Worm (Caenorhabditis elegans): ENCODE results near the gene Y70G10A.3.
A peak's percentile ranks its signal among the peaks of the same experiment; 100 is the strongest.

The Y70G10A.3 gene

ce11 chrIII:10244013-10244412 lies 5.1 kb downstream of the Y70G10A.3 start:
- TF ChIP-seq dsc-1 (tag; optimal IDR thresholded peaks at IDR 0.05) = no peak
- peak; percentile 56 for TF ChIP-seq nhr-85 (tag)
- no peak for TF ChIP-seq nhr-90 (tag; optimal IDR thresholded peaks at IDR 0.05; ENCODE audit: poor library complexity)
- TF ChIP-seq unc-86 (tag; optimal IDR thresholded peaks at IDR 0.05) = no peak

DNA sequence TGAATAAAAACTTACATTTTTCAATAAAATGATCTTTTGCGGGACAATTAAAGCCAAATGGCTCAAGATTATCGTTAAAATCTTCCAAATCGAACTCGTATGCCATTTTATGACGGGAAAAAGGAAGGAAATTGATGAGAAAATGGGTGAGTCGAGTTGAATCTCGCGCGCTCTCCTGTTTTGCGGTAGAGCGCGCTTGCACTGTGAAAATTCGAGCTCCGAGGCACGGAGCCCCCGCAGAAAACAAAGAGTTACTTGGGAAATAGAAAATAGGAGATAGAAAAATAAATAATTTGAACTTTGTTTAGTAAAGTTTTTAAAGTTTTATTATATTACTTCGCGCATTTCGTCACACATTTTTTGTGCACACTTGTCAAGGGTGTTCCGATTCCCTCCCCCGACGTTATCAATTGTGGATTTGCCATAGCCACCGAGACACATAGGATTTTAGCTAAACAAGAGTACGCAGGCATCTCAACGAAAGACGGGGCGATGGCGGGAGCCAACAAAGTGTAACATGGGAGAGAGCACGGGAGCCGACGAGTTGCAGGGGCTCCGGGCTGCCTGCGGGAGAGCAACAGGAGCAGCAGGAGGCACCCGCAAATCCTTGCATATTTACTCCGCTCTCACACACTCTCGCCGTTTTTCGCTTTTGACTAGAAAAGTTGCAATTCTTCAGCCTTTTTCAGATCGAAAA lies 9.7 kb downstream of the Y70G10A.3 start, which contains the start of the genes div-1 and cor-1:
Gene div-1 (minus strand): TSS at position 119 of the 697 bp plus-strand sequence.
Gene cor-1 (plus strand): TSS at position 671 of the 697 bp plus-strand sequence.
- TF ChIP-seq nhr-77 (tag; optimal IDR thresholded peaks at IDR 0.05) (peak; percentile 12), dsc-1 (tag; optimal IDR thresholded peaks at IDR 0.05) (peak; percentile 40), nhr-85 (tag) (no peak), unc-130 (tag; optimal IDR thresholded peaks at IDR 0.05) (no peak), nhr-11 (tag; optimal IDR thresholded peaks at IDR 0.05) (no peak), unc-98 (GFP tag; IDR thresholded peaks at IDR 0.05) (no peak), nhr-71 (tag; optimal IDR thresholded peaks at IDR 0.05) (peak; percentile 57), lsy-2 (tag; optimal IDR thresholded peaks at IDR 0.05) (peak; percentile 20 to 75), hlh-17 (GFP tag; optimal IDR thresholded peaks at IDR 0.05; ENCODE audit: borderline replicate concordance) (no peak), nhr-19 (GFP tag; conservative IDR thresholded peaks at IDR 0.05) (peak; percentile 28), egl-13 (tag; optimal IDR thresholded peaks at IDR 0.05) (no peak), fkh-10 (GFP tag; optimal IDR thresholded peaks at IDR 0.05) (no peak), unc-30 (tag; optimal IDR thresholded peaks at IDR 0.05) (no peak), blmp-1 (tag; optimal IDR thresholded peaks at IDR 0.05) (no peak), nhr-90 (tag; optimal IDR thresholded peaks at IDR 0.05; ENCODE audit: poor library complexity) (peak; percentile 16), egl-27 (tag; optimal IDR thresholded peaks at IDR 0.05) (no peak), ceh-8 (GFP tag; optimal IDR thresholded peaks at IDR 0.05) (no peak), aha-1 (tag; optimal IDR thresholded peaks at IDR 0.05) (no peak), zag-1 (tag; optimal IDR thresholded peaks at IDR 0.05) (no peak), nhr-76 (tag; optimal IDR thresholded peaks at IDR 0.05) (no peak), pax-3 (tag; optimal IDR thresholded peaks at IDR 0.05) (no peak), nhr-237 (tag; optimal IDR thresholded peaks at IDR 0.05) (no peak), ceh-82 (tag; optimal IDR thresholded peaks at IDR 0.05) (peak in 2 of 3 experiments; percentile 25 to 46), nhr-47 (tag; optimal IDR thresholded peaks at IDR 0.05) (peak; percentile 57), grh-1 (GFP tag; IDR thresholded peaks at IDR 0.05) (no peak), snpc-4 (tag; optimal IDR thresholded peaks at IDR 0.05) (peak; percentile 22), C34B4.2 (tag; optimal IDR thresholded peaks at IDR 0.05) (no peak), elt-2 (tag; optimal IDR thresholded peaks at IDR 0.05) (no peak), fkh-8 (tag; optimal IDR thresholded peaks at IDR 0.05) (peak; percentile 40), ztf-4 (tag; optimal IDR thresholded peaks at IDR 0.05) (no peak), tbx-2 (tag; optimal IDR thresholded peaks at IDR 0.05) (peak; percentile 54), unc-62 (GFP tag; optimal IDR thresholded peaks at IDR 0.05) (no peak), aly-2 (tag; optimal IDR thresholded peaks at IDR 0.05) (no peak), C04F5.9 (tag; optimal IDR thresholded peaks at IDR 0.05) (no peak), nhr-28 (tag; optimal IDR thresholded peaks at IDR 0.05) (no peak), jun-1 (tag; optimal IDR thresholded peaks at IDR 0.05) (no peak), sptf-1 (tag; optimal IDR thresholded peaks at IDR 0.05) (no peak), C16A3.4 (tag; optimal IDR thresholded peaks at IDR 0.05) (peak; percentile 52), xbp-1 (tag; optimal IDR thresholded peaks at IDR 0.05) (peak; percentile 40), skn-1 (tag; optimal IDR thresholded peaks at IDR 0.05) (peak; percentile 32), mep-1 (tag; optimal IDR thresholded peaks at IDR 0.05) (peak; percentile 16), nhr-12 (tag; optimal IDR thresholded peaks at IDR 0.05) (no peak), fos-1 (tag; optimal IDR thresholded peaks at IDR 0.05) (no peak), lir-3 (tag; optimal IDR thresholded peaks at IDR 0.05; ENCODE audit: poor library complexity) (no peak), dpl-1 (GFP tag; optimal IDR thresholded peaks at IDR 0.05) (peak; percentile 73 to 89 (median 87)), mef-2 (tag; optimal IDR thresholded peaks at IDR 0.05) (no peak), ama-1 (optimal IDR thresholded peaks at IDR 0.05) (no peak), lin-13 (GFP tag; optimal IDR thresholded peaks at IDR 0.05) (peak; percentile 39), ceh-90 (tag; optimal IDR thresholded peaks at IDR 0.05) (no peak), pag-3 (tag; optimal IDR thresholded peaks at IDR 0.05; ENCODE audit: borderline replicate concordance, insufficient read depth) (no peak)
